Worm (Caenorhabditis elegans) whole organism, L2 larva: Measurements from ENCODE around the gene cest-19.

Experiments used
- ZK546.5 ChIP-seq: sonication (generic microtip); optimal IDR thresholded peaks from 2 replicates; lab custom pipeline; 2017; ENCODE audit warnings: missing biosample characterization, missing genetic modification characterization
- egl-27 ChIP-seq: sonication (generic microtip); optimal IDR thresholded peaks from 3 replicates; lab custom pipeline; 2017; ENCODE audit warnings: missing biosample characterization, missing genetic modification reagents, missing genetic modification characterization

ce11 chrX:7050290-7050689 lies 14.5 kb upstream of the cest-19 start, which contains the start of gene ubc-17:
- TF ChIP-seq ZK546.5 (tag; lab: Kevin White, UChicago) (no peak), egl-27 (tag; lab: Kevin White, UChicago) (no peak)
